Worm (Caenorhabditis elegans) whole organism, young adult: Measurements from ENCODE around the gene odd-1.
A peak's percentile ranks its signal among the peaks of the same experiment; 100 is the strongest.

Experiments used
- B0336.3 ChIP-seq: fragments of 200-800 bp; sonication (Bioruptor generic); IDR thresholded peaks from 2 replicates; pipeline ENCODE4 v1.3.6; 2022; ENCODE audit warnings: missing genetic modification characterization, missing compliant biosample characterization
- F23B12.7 ChIP-seq: sonication (generic microtip); optimal IDR thresholded peaks from 2 replicates; lab custom pipeline; 2017; ENCODE audit warnings: missing genetic modification characterization, mild to moderate bottlenecking, missing compliant biosample characterization, antibody characterized with exemption, moderate library complexity; ENCODE audit not compliant: insufficient read depth
- F49E8.2 ChIP-seq: sonication (generic microtip); optimal IDR thresholded peaks from 3 replicates; lab custom pipeline; 2017; ENCODE audit warnings: missing genetic modification characterization, mild to moderate bottlenecking, missing compliant biosample characterization, antibody characterized with exemption, moderate library complexity; ENCODE audit not compliant: insufficient read depth
- T26A5.8 ChIP-seq: sonication (generic microtip); optimal IDR thresholded peaks from 2 replicates; lab custom pipeline; 2016; ENCODE audit warnings: missing genetic modification characterization, missing compliant biosample characterization
- Y53F4B.3 ChIP-seq: fragments of 200-800 bp; sonication (Bioruptor generic); IDR thresholded peaks from 2 replicates; pipeline ENCODE4 v1.3.6; 2022; ENCODE audit warnings: missing genetic modification reagents, missing genetic modification characterization, missing compliant biosample characterization
- Y56A3A.18 ChIP-seq: fragments of 200-800 bp; sonication (Bioruptor generic); IDR thresholded peaks from 2 replicates; pipeline ENCODE4 v1.3.6; 2022; ENCODE audit warnings: missing genetic modification reagents, missing genetic modification characterization, missing compliant biosample characterization
- ZK185.1 ChIP-seq: sonication (generic microtip); optimal IDR thresholded peaks from 2 replicates; lab custom pipeline; 2016; ENCODE audit warnings: mild to moderate bottlenecking, missing genetic modification characterization, missing compliant biosample characterization; ENCODE audit not compliant: poor library complexity, severe bottlenecking
- aptf-3 ChIP-seq: fragments of 200-800 bp; sonication (Bioruptor generic); IDR thresholded peaks from 2 replicates; pipeline ENCODE4 v1.3.6; 2022; ENCODE audit warnings: missing genetic modification characterization, missing compliant biosample characterization
- athp-1 ChIP-seq: sonication (generic microtip); optimal IDR thresholded peaks from 2 replicates; lab custom pipeline; 2017; ENCODE audit warnings: mild to moderate bottlenecking, missing genetic modification characterization, missing compliant biosample characterization
- attf-6 ChIP-seq: fragments of 200-800 bp; sonication (Bioruptor generic); IDR thresholded peaks from 2 replicates; pipeline ENCODE4 v1.3.6; 2022; ENCODE audit warnings: missing genetic modification reagents, missing genetic modification characterization, missing compliant biosample characterization
- bed-1 ChIP-seq: fragments of 200-800 bp; sonication (Bioruptor generic); IDR thresholded peaks from 2 replicates; pipeline ENCODE4 v1.3.6; 2022; ENCODE audit warnings: missing genetic modification reagents, missing genetic modification characterization, missing compliant biosample characterization
- cebp-1 ChIP-seq, 2 experiments: fragments of 200-800 bp in 1 of 2; sonication (Bioruptor generic) in 1 of 2; sonication (generic microtip) in 1 of 2; IDR thresholded peaks in 1 of 2; optimal IDR thresholded peaks in 1 of 2; 2 replicates each; pipeline versions ENCODE4 v1.3.6 to Lab custom; 2017 to 2022; ENCODE audit warnings: missing compliant biosample characterization in 2 of 2, missing genetic modification characterization in 2 of 2, mild to moderate bottlenecking in 1 of 2, missing genetic modification reagents in 1 of 2, moderate library complexity in 1 of 2
- ceh-27 ChIP-seq: fragments of 200-800 bp; sonication (Bioruptor generic); optimal IDR thresholded peaks from 2 replicates; lab custom pipeline; 2018; ENCODE audit warnings: mild to moderate bottlenecking, missing genetic modification characterization, moderate library complexity, missing compliant biosample characterization
- ceh-79 ChIP-seq: sonication (generic microtip); optimal IDR thresholded peaks from 2 replicates; lab custom pipeline; 2017; ENCODE audit warnings: mild to moderate bottlenecking, missing genetic modification characterization, missing compliant biosample characterization
- ceh-91 ChIP-seq: fragments of 200-800 bp; sonication (Bioruptor generic); IDR thresholded peaks from 2 replicates; pipeline ENCODE4 v1.3.6; 2022; ENCODE audit warnings: missing genetic modification reagents, missing genetic modification characterization, missing compliant biosample characterization
- efl-1 ChIP-seq: fragments of 150-350 bp; optimal IDR thresholded peaks from 2 replicates; lab custom pipeline; 2014; ENCODE audit warnings: missing biosample characterization, missing genetic modification reagents, missing genetic modification characterization
- egrh-3 ChIP-seq: fragments of 200-800 bp; sonication (Bioruptor generic); IDR thresholded peaks from 2 replicates; pipeline ENCODE4 v1.3.6; 2022; ENCODE audit warnings: missing genetic modification reagents, missing genetic modification characterization, missing compliant biosample characterization
- ekl-4 ChIP-seq: fragments of 200-800 bp; sonication (Bioruptor generic); IDR thresholded peaks from 2 replicates; pipeline ENCODE4 v1.3.6; 2022; ENCODE audit warnings: missing genetic modification reagents, missing genetic modification characterization, missing compliant biosample characterization
- ets-4 ChIP-seq: fragments of 200-800 bp; sonication (Bioruptor generic); optimal IDR thresholded peaks from 2 replicates; lab custom pipeline; 2018; ENCODE audit warnings: mild to moderate bottlenecking, missing genetic modification characterization, missing compliant biosample characterization
- fkh-3 ChIP-seq: sonication (generic microtip); optimal IDR thresholded peaks from 2 replicates; lab custom pipeline; 2016; ENCODE audit warnings: mild to moderate bottlenecking, missing genetic modification characterization, missing compliant biosample characterization
- him-1 ChIP-seq: sonication (generic microtip); optimal IDR thresholded peaks from 2 replicates; lab custom pipeline; 2016; ENCODE audit warnings: missing genotype, missing genetic modification reagents, missing genetic modification characterization, missing compliant biosample characterization
- hlh-26 ChIP-seq: fragments of 200-800 bp; sonication (Bioruptor generic); conservative IDR thresholded peaks from 2 replicates; pipeline ENCODE4 v1.3.6; 2022; ENCODE audit warnings: missing genetic modification reagents, missing genetic modification characterization, missing compliant biosample characterization
- hmg-20 ChIP-seq: fragments of 200-800 bp; sonication (Bioruptor generic); IDR thresholded peaks from 2 replicates; pipeline ENCODE4 v1.3.6; 2022; ENCODE audit warnings: missing genetic modification reagents, missing genetic modification characterization, missing compliant biosample characterization
- lin-35 ChIP-seq, 3 experiments: fragments of 150-350 bp in 2 of 3; sonication (generic microtip) in 1 of 3; optimal IDR thresholded peaks; 2 replicates each; lab custom pipeline; 2014 to 2018; ENCODE audit warnings: missing biosample characterization in 3 of 3, missing genetic modification characterization in 3 of 3, missing genetic modification reagents in 3 of 3
- lin-54 ChIP-seq: fragments of 200-800 bp; sonication (Bioruptor generic); optimal IDR thresholded peaks from 2 replicates; lab custom pipeline; 2018; ENCODE audit warnings: mild to moderate bottlenecking, missing genetic modification characterization, missing compliant biosample characterization
- lsy-27 ChIP-seq: sonication (generic microtip); optimal IDR thresholded peaks from 2 replicates; lab custom pipeline; 2017; ENCODE audit warnings: missing genetic modification characterization, mild to moderate bottlenecking, missing compliant biosample characterization, antibody characterized with exemption, missing genotype, borderline replicate concordance; ENCODE audit not compliant: insufficient read depth
- madf-10 ChIP-seq: sonication (generic microtip); optimal IDR thresholded peaks from 2 replicates; lab custom pipeline; 2016; ENCODE audit warnings: mild to moderate bottlenecking, missing genetic modification characterization, missing compliant biosample characterization
- madf-3 ChIP-seq: fragments of 200-800 bp; sonication (Bioruptor generic); IDR thresholded peaks from 2 replicates; pipeline ENCODE4 v1.3.6; 2022; ENCODE audit warnings: missing genetic modification reagents, missing genetic modification characterization, missing compliant biosample characterization
- mcd-1 ChIP-seq: fragments of 200-800 bp; sonication (Bioruptor generic); IDR thresholded peaks from 2 replicates; pipeline ENCODE4 v1.3.6; 2022; ENCODE audit warnings: missing genetic modification reagents, missing genetic modification characterization, missing compliant biosample characterization
- mel-28 ChIP-seq: sonication (generic microtip); optimal IDR thresholded peaks from 2 replicates; lab custom pipeline; 2016; ENCODE audit warnings: borderline replicate concordance, mild to moderate bottlenecking, missing genetic modification characterization, missing compliant biosample characterization
- mes-4 ChIP-seq: sonication (generic microtip); optimal IDR thresholded peaks from 2 replicates; lab custom pipeline; 2016; ENCODE audit warnings: missing genotype, missing genetic modification characterization, missing compliant biosample characterization
- nfya-1 ChIP-seq: sonication (generic microtip); optimal IDR thresholded peaks from 2 replicates; lab custom pipeline; 2017; ENCODE audit warnings: antibody characterized with exemption, missing compliant biosample characterization, missing genetic modification characterization, borderline replicate concordance; ENCODE audit not compliant: insufficient read depth
- nhr-27 ChIP-seq: fragments of 200-800 bp; sonication (Bioruptor generic); optimal IDR thresholded peaks from 2 replicates; lab custom pipeline; 2018; ENCODE audit warnings: mild to moderate bottlenecking, missing genetic modification characterization, moderate library complexity, missing compliant biosample characterization
- nhr-80 ChIP-seq: sonication (generic microtip); optimal IDR thresholded peaks from 2 replicates; lab custom pipeline; 2016; ENCODE audit warnings: missing genetic modification characterization, missing compliant biosample characterization
- nhr-90 ChIP-seq: sonication (generic microtip); optimal IDR thresholded peaks from 2 replicates; lab custom pipeline; 2016; ENCODE audit warnings: missing genotype, mild to moderate bottlenecking, missing genetic modification characterization, missing compliant biosample characterization
- sdz-38 ChIP-seq: sonication (generic microtip); optimal IDR thresholded peaks from 2 replicates; lab custom pipeline; 2016; ENCODE audit warnings: missing genotype, missing genetic modification characterization, missing compliant biosample characterization
- sea-2 ChIP-seq: fragments of 200-800 bp; sonication (Bioruptor generic); IDR thresholded peaks from 2 replicates; pipeline ENCODE4 v1.3.6; 2022; ENCODE audit warnings: missing genetic modification characterization, missing compliant biosample characterization
- snpc-4 ChIP-seq, 5 experiments: fragments of 150-350 bp in 1 of 5; sonication (generic microtip) in 4 of 5; optimal IDR thresholded peaks; 2 replicates each; lab custom pipeline; 2014 to 2018; ENCODE audit warnings: missing genetic modification characterization in 5 of 5, missing biosample characterization in 3 of 5, antibody characterized with exemption in 2 of 5, mild to moderate bottlenecking in 2 of 5, missing compliant biosample characterization in 2 of 5, missing genotype in 2 of 5, moderate library complexity in 2 of 5, missing genetic modification reagents in 1 of 5
- somi-1 ChIP-seq: fragments of 200-800 bp; sonication (Bioruptor generic); optimal IDR thresholded peaks from 2 replicates; lab custom pipeline; 2018; ENCODE audit warnings: mild to moderate bottlenecking, missing genetic modification characterization, missing compliant biosample characterization
- tbx-9 ChIP-seq: sonication (generic microtip); optimal IDR thresholded peaks from 2 replicates; lab custom pipeline; 2016; ENCODE audit warnings: borderline replicate concordance, missing genetic modification characterization, inconsistent platforms, missing compliant biosample characterization
- unc-130 ChIP-seq: sonication (generic microtip); optimal IDR thresholded peaks from 2 replicates; lab custom pipeline; 2016; ENCODE audit warnings: missing genetic modification reagents, missing genetic modification characterization, missing compliant biosample characterization
- unc-62 ChIP-seq: fragments of 150-350 bp; optimal IDR thresholded peaks from 2 replicates; lab custom pipeline; 2014; ENCODE audit warnings: missing biosample characterization, missing genetic modification reagents, missing genetic modification characterization
- zfh-2 ChIP-seq: fragments of 200-800 bp; sonication (Bioruptor generic); conservative IDR thresholded peaks from 2 replicates; pipeline ENCODE4 v1.3.6; 2022; ENCODE audit warnings: missing genetic modification reagents, missing genetic modification characterization, missing compliant biosample characterization
- ztf-18 ChIP-seq: sonication (generic microtip); optimal IDR thresholded peaks from 2 replicates; lab custom pipeline; 2016; ENCODE audit warnings: missing genotype, mild to moderate bottlenecking, missing genetic modification characterization, missing compliant biosample characterization
- ztf-25 ChIP-seq: fragments of 200-800 bp; sonication (Bioruptor generic); IDR thresholded peaks from 2 replicates; pipeline ENCODE4 v1.3.6; 2022; ENCODE audit warnings: missing genetic modification reagents, missing genetic modification characterization, missing compliant biosample characterization
- ztf-28 ChIP-seq: fragments of 200-800 bp; sonication (Bioruptor generic); IDR thresholded peaks from 2 replicates; pipeline ENCODE4 v1.3.6; 2022; ENCODE audit warnings: missing genetic modification reagents, missing genetic modification characterization, missing compliant biosample characterization
- ztf-6 ChIP-seq: fragments of 200-800 bp; sonication (Bioruptor generic); IDR thresholded peaks from 2 replicates; pipeline ENCODE4 v1.3.6; 2022; ENCODE audit warnings: missing genetic modification reagents, missing genetic modification characterization, missing compliant biosample characterization

The odd-1 gene

DNA sequence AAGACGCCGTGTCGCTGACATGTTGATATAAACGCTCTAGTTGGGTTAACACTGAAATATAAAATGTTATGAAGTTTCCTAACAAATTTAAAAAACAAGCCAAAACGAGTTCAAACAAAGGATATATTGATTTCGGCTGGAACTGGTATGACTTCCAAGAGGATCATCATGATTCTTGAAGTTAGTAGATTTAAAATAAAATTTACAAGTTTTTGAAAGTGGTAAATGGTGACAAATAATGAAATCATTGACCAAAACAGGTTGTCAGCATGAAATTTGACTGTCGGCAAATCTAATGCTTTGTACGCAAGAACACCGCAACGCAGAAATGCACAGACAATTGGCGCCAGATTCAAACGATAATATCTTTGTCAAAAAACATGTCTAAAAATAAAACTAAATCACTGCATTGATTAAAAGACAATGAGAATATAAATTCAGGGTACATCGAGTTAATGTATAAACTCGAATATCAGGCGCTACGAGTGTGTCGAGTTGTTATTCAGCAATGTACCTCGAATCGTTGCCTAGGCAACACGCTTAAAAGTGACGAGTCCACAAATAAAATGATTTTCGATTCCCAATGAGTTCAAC lies 39.5 kb upstream of the odd-1 start, which contains the start of the genes ubc-18 and R01H2.8 (continued):
- TF ChIP-seq F23B12.7 (tag; lab: Kevin White, UChicago) (no peak), efl-1 (GFP tag; lab: Kevin White, UChicago) (peak; percentile 78), fkh-3 (tag; lab: Kevin White, UChicago) (no peak), madf-3 (no peak), Y53F4B.3 (GFP tag; lab: Robert Waterston, UW) (no peak), him-1 (tag; lab: Kevin White, UChicago) (no peak), cebp-1 (GFP tag; IDR thresholded peaks at IDR 0.05; lab: Robert Waterston, UW) (no peak), cebp-1 (tag; optimal IDR thresholded peaks at IDR 0.05; lab: Kevin White, UChicago) (no peak), hmg-20 (GFP tag; lab: Robert Waterston, UW) (no peak), aptf-3 (no peak), mes-4 (tag; lab: Kevin White, UChicago) (no peak), B0336.3 (GFP tag; lab: Robert Waterston, UW) (no peak), ekl-4 (GFP tag; lab: Robert Waterston, UW) (no peak), ztf-25 (GFP tag; lab: Robert Waterston, UW) (no peak), sdz-38 (no peak), ceh-27 (GFP tag; lab: Kevin White, UChicago) (no peak), lin-35 (GFP tag; optimal IDR thresholded peaks at IDR 0.05; lab: Kevin White, UChicago) (peak in 1 of 3 experiments; percentile 63), athp-1 (tag; lab: Kevin White, UChicago) (no peak), madf-10 (tag; lab: Kevin White, UChicago) (no peak), nfya-1 (no peak), egrh-3 (GFP tag; lab: Robert Waterston, UW) (no peak), ceh-79 (tag; lab: Kevin White, UChicago) (no peak), nhr-90 (tag; lab: Kevin White, UChicago) (no peak), lin-54 (GFP tag; lab: Kevin White, UChicago) (peak; percentile 82), lsy-27 (tag; lab: Kevin White, UChicago) (no peak), nhr-27 (tag; lab: Kevin White, UChicago) (no peak), tbx-9 (tag; lab: Kevin White, UChicago) (no peak), ztf-28 (GFP tag; lab: Robert Waterston, UW) (no peak), unc-130 (GFP tag; lab: Kevin White, UChicago) (no peak), zfh-2 (GFP tag; lab: Robert Waterston, UW) (no peak), ztf-18 (no peak), T26A5.8 (no peak), snpc-4 (GFP tag; optimal IDR thresholded peaks at IDR 0.05; lab: Kevin White, UChicago) (no peak), snpc-4 (tag; optimal IDR thresholded peaks at IDR 0.05; lab: Kevin White, UChicago) (no peak), nhr-80 (tag; lab: Kevin White, UChicago) (no peak), attf-6 (GFP tag; lab: Robert Waterston, UW) (no peak), ets-4 (GFP tag; lab: Kevin White, UChicago) (no peak), ceh-91 (peak; percentile 48; the same call in 1 of the 2 replicates), sea-2 (GFP tag; lab: Robert Waterston, UW) (no peak), hlh-26 (GFP tag; lab: Robert Waterston, UW) (no peak), bed-1 (GFP tag; lab: Robert Waterston, UW) (no peak), F49E8.2 (tag; lab: Kevin White, UChicago) (no peak), somi-1 (GFP tag; lab: Kevin White, UChicago) (no peak), unc-62 (GFP tag; lab: Kevin White, UChicago) (no peak), Y56A3A.18 (GFP tag; lab: Robert Waterston, UW) (no peak), mcd-1 (GFP tag; lab: Robert Waterston, UW) (peak; percentile 39; the same call in 1 of the 2 replicates), ZK185.1 (no peak), mel-28 (tag; lab: Kevin White, UChicago) (no peak), ztf-6 (GFP tag; lab: Robert Waterston, UW) (no peak)
